Fruit fly (Drosophila melanogaster) whole organism, wandering third instar larva: Measurements from ENCODE around the gene Taf9.

Experiments
- Abd-B ChIP-seq: fragments of >200 bp; optimal IDR thresholded peaks from 2 replicates; lab custom pipeline; 2017; ENCODE audit warnings: missing biosample characterization, missing genetic modification characterization
- CG32264 ChIP-seq: fragments of 200-800 bp; sonication (Bioruptor generic); optimal IDR thresholded peaks from 2 replicates; lab custom pipeline; 2016; ENCODE audit warnings: missing biosample characterization, missing genetic modification characterization
- CG9705 ChIP-seq: fragments of 200-800 bp; sonication (Bioruptor generic); optimal IDR thresholded peaks from 2 replicates; lab custom pipeline; 2018; ENCODE audit warnings: missing biosample characterization, mild to moderate bottlenecking, missing genetic modification characterization
- Dfd ChIP-seq: fragments of >200 bp; optimal IDR thresholded peaks from 2 replicates; lab custom pipeline; 2017; ENCODE audit warnings: missing biosample characterization, missing genetic modification characterization
- Dif ChIP-seq: fragments of 200-275, 200-300 bp; sonication (Bioruptor generic); optimal IDR thresholded peaks from 2 replicates; lab custom pipeline; 2018; ENCODE audit warnings: missing biosample characterization, missing genetic modification characterization; ENCODE audit not compliant: partially characterized antibody
- GATAd ChIP-seq: sonication (Bioruptor generic); optimal IDR thresholded peaks from 2 replicates; lab custom pipeline; 2016; ENCODE audit warnings: missing biosample characterization, missing genetic modification characterization
- HLH106 ChIP-seq: fragments of 200-800 bp; optimal IDR thresholded peaks from 3 replicates; lab custom pipeline; 2019; ENCODE audit warnings: missing biosample characterization, mild to moderate bottlenecking, missing genetic modification characterization, moderate library complexity
- Hnf4 ChIP-seq: fragments of 200-800 bp; sonication (Bioruptor generic); optimal IDR thresholded peaks from 2 replicates; lab custom pipeline; 2016; ENCODE audit warnings: missing biosample characterization, mild to moderate bottlenecking, missing genetic modification characterization
- Hr83 ChIP-seq: fragments of 200-300 bp; sonication (Bioruptor generic); optimal IDR thresholded peaks from 2 replicates; lab custom pipeline; 2016; ENCODE audit warnings: missing biosample characterization, mild to moderate bottlenecking, missing genetic modification characterization, moderate library complexity; ENCODE audit not compliant: poor library complexity, severe bottlenecking
- Jra ChIP-seq: sonication (Bioruptor generic); optimal IDR thresholded peaks from 2 replicates; lab custom pipeline; 2016; ENCODE audit warnings: missing biosample characterization, missing genetic modification characterization
- Myc ChIP-seq: fragments of >200 bp; optimal IDR thresholded peaks from 2 replicates; lab custom pipeline; 2017
- N ChIP-seq: fragments of >200 bp; optimal IDR thresholded peaks from 2 replicates; lab custom pipeline; 2018; ENCODE audit warnings: missing biosample characterization, missing external identifiers, missing genetic modification characterization
- OdsH ChIP-seq: fragments of 200-800 bp; sonication (Bioruptor generic); optimal IDR thresholded peaks from 2 replicates; lab custom pipeline; 2016; ENCODE audit warnings: missing biosample characterization, mild to moderate bottlenecking, missing genetic modification characterization
- Rel ChIP-seq, 2 experiments: fragments of 200-800 bp; sonication (Bioruptor generic) in 1 of 2; optimal IDR thresholded peaks; 2 replicates in 1 of 2; 3 replicates in 1 of 2; lab custom pipeline; 2016 to 2019; ENCODE audit warnings: mild to moderate bottlenecking in 2 of 2, missing biosample characterization in 2 of 2, missing genetic modification characterization in 2 of 2, moderate library complexity in 1 of 2
- Sp1 ChIP-seq: fragments of 200-800 bp; sonication (Bioruptor generic); optimal IDR thresholded peaks from 3 replicates; lab custom pipeline; 2019; ENCODE audit warnings: missing biosample characterization, mild to moderate bottlenecking, missing genetic modification characterization, moderate library complexity
- br ChIP-seq: fragments of 200-800 bp; sonication (Bioruptor generic); optimal IDR thresholded peaks from 2 replicates; lab custom pipeline; 2016; ENCODE audit warnings: missing biosample characterization, missing genetic modification characterization
- dl ChIP-seq, 2 experiments: fragments of 175-275, 200-275 bp in 1 of 2; fragments of 200-275 bp in 1 of 2; sonication (Bioruptor generic); optimal IDR thresholded peaks; lab custom pipeline; 2018; ENCODE audit warnings: mild to moderate bottlenecking in 2 of 2, missing biosample characterization in 2 of 2, missing genetic modification characterization in 2 of 2, moderate library complexity in 2 of 2; ENCODE audit not compliant: partially characterized antibody in 2 of 2, insufficient read depth in 1 of 2
- dmrt93B ChIP-seq: fragments of 200-800 bp; sonication (Bioruptor generic); optimal IDR thresholded peaks from 2 replicates; lab custom pipeline; 2018; ENCODE audit warnings: missing biosample characterization, mild to moderate bottlenecking, missing genetic modification characterization
- dsf ChIP-seq: sonication (Bioruptor generic); optimal IDR thresholded peaks from 2 replicates; lab custom pipeline; 2016; ENCODE audit warnings: missing biosample characterization, missing genetic modification characterization, borderline replicate concordance
- ey ChIP-seq: fragments of 200-800 bp; sonication (Bioruptor generic); optimal IDR thresholded peaks from 2 replicates; lab custom pipeline; 2016; ENCODE audit warnings: missing biosample characterization, missing genetic modification characterization
- foxo ChIP-seq, 2 experiments: fragments of 200-800 bp; sonication (Bioruptor generic); optimal IDR thresholded peaks; 2 replicates in 1 of 2; 3 replicates in 1 of 2; lab custom pipeline; 2016 to 2017; ENCODE audit warnings: missing biosample characterization in 2 of 2, missing genetic modification characterization in 2 of 2
- fru ChIP-seq: fragments of 200-800 bp; sonication (Bioruptor generic); optimal IDR thresholded peaks from 3 replicates; lab custom pipeline; 2016; ENCODE audit warnings: missing biosample characterization, mild to moderate bottlenecking, missing genetic modification characterization
- h ChIP-seq: fragments of 200-800 bp; sonication (Bioruptor generic); optimal IDR thresholded peaks from 3 replicates; lab custom pipeline; 2016; ENCODE audit warnings: missing biosample characterization, mild to moderate bottlenecking, missing genetic modification characterization
- jim ChIP-seq: fragments of 175-275, 200-325 bp; sonication (Bioruptor generic); optimal IDR thresholded peaks from 2 replicates; lab custom pipeline; 2016; ENCODE audit warnings: missing biosample characterization, mild to moderate bottlenecking, missing genetic modification characterization
- lola ChIP-seq: fragments of >200 bp; optimal IDR thresholded peaks from 2 replicates; lab custom pipeline; 2017; ENCODE audit warnings: missing biosample characterization, missing genetic modification characterization
- pan ChIP-seq: fragments of >200 bp; optimal IDR thresholded peaks from 2 replicates; lab custom pipeline; 2017
- psq ChIP-seq: fragments of 200-800 bp; sonication (Bioruptor generic); optimal IDR thresholded peaks from 3 replicates; lab custom pipeline; 2017; ENCODE audit warnings: missing biosample characterization, mild to moderate bottlenecking, missing genetic modification characterization, moderate library complexity
- rgr ChIP-seq: fragments of 200-800 bp; sonication (Bioruptor generic); optimal IDR thresholded peaks from 3 replicates; lab custom pipeline; 2016; ENCODE audit warnings: missing biosample characterization, mild to moderate bottlenecking, missing genetic modification characterization
- sv ChIP-seq: fragments of 200-800 bp; sonication (Bioruptor generic); optimal IDR thresholded peaks from 3 replicates; lab custom pipeline; 2016; ENCODE audit warnings: missing biosample characterization, missing genetic modification characterization
- tai ChIP-seq: sonication (Bioruptor generic); optimal IDR thresholded peaks from 2 replicates; lab custom pipeline; 2016; ENCODE audit warnings: missing biosample characterization, missing genetic modification characterization
- usp ChIP-seq: fragments of >200 bp; optimal IDR thresholded peaks from 2 replicates; lab custom pipeline; 2017; ENCODE audit warnings: missing biosample characterization, missing genetic modification characterization
- woc ChIP-seq: sonication (Bioruptor generic); optimal IDR thresholded peaks from 2 replicates; lab custom pipeline; 2016; ENCODE audit warnings: missing biosample characterization, mild to moderate bottlenecking, missing genetic modification characterization

Taf9 gene

dm6 chrX:17852457-17852856 is 10.5 kb downstream of the Taf9 start, which contains the start of gene CG32554:
TSS of gene CG32554 (minus strand) at chrX:17852685.
- TF ChIP-seq Dif (GFP tag; lab: Kevin White, UChicago) = no peak
- no peak for TF ChIP-seq GATAd
- no peak for TF ChIP-seq dmrt93B (GFP tag; lab: Kevin White, UChicago)
- no peak for TF ChIP-seq lola (GFP tag; lab: Kevin White, UChicago)
- TF ChIP-seq br = no peak
- TF ChIP-seq HLH106 (tag; lab: Kevin White, UChicago) = no peak
- TF ChIP-seq dsf = no peak

- TF ChIP-seq jim = no peak
- TF ChIP-seq psq (GFP tag; lab: Kevin White, UChicago) = no peak
- no peak for TF ChIP-seq pan (lab: Kevin White, UChicago)
- TF ChIP-seq Hr83 (GFP tag; lab: Kevin White, UChicago) = no peak
- TF ChIP-seq Abd-B (GFP tag; lab: Kevin White, UChicago) = no peak
- no peak for TF ChIP-seq OdsH (GFP tag; lab: Kevin White, UChicago)
- no peak for TF ChIP-seq lola (GFP tag; lab: Kevin White, UChicago)
- no peak for TF ChIP-seq fru
These were observed 14.1 kb downstream of the Taf9 start, which contains the start of gene Mco4 for dm6 chrX:17856029-17856428. TSS of gene Mco4 (minus strand) at chrX:17856129.

dm6 chrX:17856458-17857277 is 14.7 kb downstream of the Taf9 start, which contains the start of gene Srx:
TSS of gene Srx (plus strand) at chrX:17856974.
- peak; percentile 59 for TF ChIP-seq HLH106 (tag; lab: Kevin White, UChicago)
- TF ChIP-seq CG32264 (GFP tag; lab: Kevin White, UChicago) = no peak
- peak; percentile 18 for TF ChIP-seq CG9705 (GFP tag; lab: Kevin White, UChicago)
- peak; percentile 26 for TF ChIP-seq rgr (GFP tag; lab: Kevin White, UChicago)
- TF ChIP-seq foxo (GFP tag; optimal IDR thresholded peaks at IDR 0.05; lab: Kevin White, UChicago) = peak in 1 of 2 experiments; percentile 47
- TF ChIP-seq Hnf4 (GFP tag; lab: Kevin White, UChicago) = peak; percentile 66
- TF ChIP-seq psq (GFP tag; lab: Kevin White, UChicago) = peak; percentile 43
- no peak for TF ChIP-seq Rel (GFP tag; optimal IDR thresholded peaks at IDR 0.05; lab: Kevin White, UChicago)
- TF ChIP-seq Rel (tag; optimal IDR thresholded peaks at IDR 0.05; lab: Kevin White, UChicago) = peak; percentile 59
- TF ChIP-seq GATAd = no peak
- no peak for TF ChIP-seq dl (GFP tag; optimal IDR thresholded peaks at IDR 0.05; lab: Kevin White, UChicago; ENCODE audit: insufficient read depth in 1 of 2, partially characterized antibody in 2 of 2)
- peak; percentile 62 for TF ChIP-seq Sp1
- no peak for TF ChIP-seq usp (GFP tag; lab: Kevin White, UChicago)
- TF ChIP-seq h (GFP tag; lab: Kevin White, UChicago) = peak; percentile 59
- peak; percentile 39 for TF ChIP-seq OdsH (GFP tag; lab: Kevin White, UChicago)
- TF ChIP-seq fru = peak; percentile 33
- peak; percentile 90 for TF ChIP-seq jim
- TF ChIP-seq ey (GFP tag; lab: Kevin White, UChicago) = peak; percentile 35
- TF ChIP-seq sv (GFP tag; lab: Kevin White, UChicago) = no peak
- TF ChIP-seq Jra (GFP tag; lab: Kevin White, UChicago) = peak; percentile 60
- peak; percentile 59 for TF ChIP-seq br

- TF ChIP-seq dsf (no peak), usp (GFP tag; lab: Kevin White, UChicago) (no peak), Hr83 (GFP tag; lab: Kevin White, UChicago) (no peak), foxo (GFP tag; optimal IDR thresholded peaks at IDR 0.05; lab: Kevin White, UChicago) (no peak), Jra (GFP tag; lab: Kevin White, UChicago) (no peak), pan (lab: Kevin White, UChicago) (no peak), rgr (GFP tag; lab: Kevin White, UChicago) (no peak), Sp1 (no peak), dl (GFP tag; optimal IDR thresholded peaks at IDR 0.05; lab: Kevin White, UChicago; ENCODE audit: insufficient read depth in 1 of 2, partially characterized antibody in 2 of 2) (no peak), h (GFP tag; lab: Kevin White, UChicago) (no peak)
These were observed 15.8 kb downstream of the Taf9 start for dm6 chrX:17857809-17858208.

dm6 chrX:17860711-17861110 is 18.8 kb downstream of the Taf9 start, which contains the start of the genes Arp8 and CG6769:
TSS of gene Arp8 (minus strand) at chrX:17860800.
TSS of gene CG6769 (plus strand) at chrX:17861002.
- TF ChIP-seq tai (no peak), CG32264 (GFP tag; lab: Kevin White, UChicago) (no peak), ey (GFP tag; lab: Kevin White, UChicago) (peak; percentile 27), rgr (GFP tag; lab: Kevin White, UChicago) (peak; percentile 32), Hnf4 (GFP tag; lab: Kevin White, UChicago) (peak; percentile 28), jim (no peak), GATAd (no peak), dmrt93B (GFP tag; lab: Kevin White, UChicago) (no peak), h (GFP tag; lab: Kevin White, UChicago) (peak; percentile 48), fru (peak; percentile 10), Sp1 (peak; percentile 34), Rel (GFP tag; optimal IDR thresholded peaks at IDR 0.05; lab: Kevin White, UChicago) (no peak), Rel (tag; optimal IDR thresholded peaks at IDR 0.05; lab: Kevin White, UChicago) (peak; percentile 25), CG9705 (GFP tag; lab: Kevin White, UChicago) (no peak), usp (GFP tag; lab: Kevin White, UChicago) (no peak), HLH106 (tag; lab: Kevin White, UChicago) (peak; percentile 48), Dfd (no peak), N (GFP tag; lab: Kevin White, UChicago) (no peak), psq (GFP tag; lab: Kevin White, UChicago) (no peak), OdsH (GFP tag; lab: Kevin White, UChicago) (peak; percentile 15), Jra (GFP tag; lab: Kevin White, UChicago) (no peak), br (no peak), foxo (GFP tag; optimal IDR thresholded peaks at IDR 0.05; lab: Kevin White, UChicago) (peak in 1 of 2 experiments; percentile 39), Myc (lab: Kevin White, UChicago) (peak; percentile 0), woc (GFP tag; lab: Kevin White, UChicago) (peak; percentile 15), dsf (no peak)
